Fruit fly (Drosophila melanogaster) whole organism, embryonic: ENCODE measurements around the gene Sfp65A.

Experiments used
- Bdp1 ChIP-seq: fragments of 200-800 bp; sonication (Bioruptor generic); optimal IDR thresholded peaks from 3 replicates; lab custom pipeline; 2016; ENCODE audit warnings: missing biosample characterization, missing genetic modification characterization
- CG10274 ChIP-seq: fragments of 200-800 bp; sonication (Bioruptor generic); optimal IDR thresholded peaks from 3 replicates; lab custom pipeline; 2017; ENCODE audit warnings: missing biosample characterization, mild to moderate bottlenecking, missing genetic modification characterization
- CG11247 ChIP-seq: fragments of 200-800 bp; sonication (Bioruptor generic); IDR thresholded peaks from 2 replicates; pipeline ENCODE4 v1.3.6; 2022; ENCODE audit warnings: missing biosample characterization, missing genetic modification characterization
- CG13624 ChIP-seq: fragments of 200-800 bp; sonication (Bioruptor generic); optimal IDR thresholded peaks from 2 replicates; lab custom pipeline; 2016; ENCODE audit warnings: missing biosample characterization, missing genetic modification characterization
- CG14050 ChIP-seq: fragments of 200-800 bp; sonication (Bioruptor generic); IDR thresholded peaks from 3 replicates; pipeline ENCODE4 v1.3.6; 2022; ENCODE audit warnings: missing biosample characterization, missing genetic modification characterization
- CG14860 ChIP-seq: fragments of 200-800 bp; sonication (Bioruptor generic); IDR thresholded peaks from 3 replicates; pipeline ENCODE4 v1.3.6; 2022; ENCODE audit warnings: missing biosample characterization, missing genetic modification characterization; ENCODE audit not compliant: partially characterized antibody
- CG15696 ChIP-seq: fragments of 200-800 bp; sonication (Bioruptor generic); optimal IDR thresholded peaks from 2 replicates; lab custom pipeline; 2019; ENCODE audit warnings: missing biosample characterization, mild to moderate bottlenecking, missing genetic modification characterization, moderate library complexity
- CG2116 ChIP-seq: fragments of 200-800 bp; sonication (Bioruptor generic); optimal IDR thresholded peaks from 3 replicates; lab custom pipeline; 2018; ENCODE audit warnings: missing biosample characterization, mild to moderate bottlenecking, missing genetic modification characterization
- CG3407 ChIP-seq: fragments of 200-800 bp; sonication (Bioruptor generic); optimal IDR thresholded peaks from 2 replicates; lab custom pipeline; 2018; ENCODE audit warnings: missing biosample characterization, mild to moderate bottlenecking, missing genetic modification characterization
- CG34224 ChIP-seq: fragments of 200-800 bp; sonication (Bioruptor generic); IDR thresholded peaks from 3 replicates; pipeline ENCODE4 v1.3.6; 2022; ENCODE audit warnings: missing biosample characterization, missing genetic modification characterization; ENCODE audit not compliant: partially characterized antibody
- CG34422 ChIP-seq: fragments of 200-800 bp; sonication (Bioruptor generic); IDR thresholded peaks from 3 replicates; pipeline ENCODE4 v1.3.6; 2022; ENCODE audit warnings: missing biosample characterization, missing genetic modification characterization
- CG4707 ChIP-seq: fragments of 200-800 bp; sonication (Bioruptor generic); optimal IDR thresholded peaks from 2 replicates; lab custom pipeline; 2018; ENCODE audit warnings: missing biosample characterization, mild to moderate bottlenecking, missing genetic modification characterization, moderate library complexity
- CG6175 ChIP-seq: fragments of 200-800 bp; sonication (Bioruptor generic); IDR thresholded peaks from 3 replicates; pipeline ENCODE4 v1.3.6; 2022; ENCODE audit warnings: missing biosample characterization, missing genetic modification characterization
- CG8478 ChIP-seq: fragments of >200 bp; optimal IDR thresholded peaks from 2 replicates; lab custom pipeline; 2018
- D19A ChIP-seq: fragments of 200-800 bp; optimal IDR thresholded peaks from 3 replicates; lab custom pipeline; 2019; ENCODE audit warnings: missing biosample characterization, mild to moderate bottlenecking, missing genetic modification characterization, moderate library complexity
- Drgx ChIP-seq: fragments of 200-800 bp; sonication (Bioruptor generic); IDR thresholded peaks from 2 replicates; pipeline ENCODE4 v1.3.6; 2022; ENCODE audit warnings: missing biosample characterization, missing genetic modification characterization
- Ets65A ChIP-seq: fragments of 200-800 bp; sonication (Bioruptor generic); peaks from one replicate; lab custom pipeline; 2016; ENCODE audit warnings: missing biosample characterization, missing genetic modification characterization
- Hr51 ChIP-seq, 2 experiments: fragments of 200-800 bp; sonication (Bioruptor generic); optimal IDR thresholded peaks; 2 replicates in 1 of 2; 3 replicates in 1 of 2; lab custom pipeline; 2016 to 2018; ENCODE audit warnings: missing biosample characterization in 2 of 2, missing genetic modification characterization in 2 of 2, mild to moderate bottlenecking in 1 of 2, moderate library complexity in 1 of 2
- MBD-R2 ChIP-seq: fragments of 200-800 bp; sonication (Bioruptor generic); IDR thresholded peaks from 2 replicates; pipeline ENCODE4 v1.3.6; 2022; ENCODE audit warnings: missing biosample characterization, missing genetic modification characterization
- MTF-1 ChIP-seq: fragments of 200-800 bp; sonication (Bioruptor generic); optimal IDR thresholded peaks from 2 replicates; lab custom pipeline; 2018; ENCODE audit warnings: missing biosample characterization, mild to moderate bottlenecking, missing genetic modification characterization, borderline replicate concordance
- NK7.1 ChIP-seq: fragments of 200-800 bp; sonication (Bioruptor generic); optimal IDR thresholded peaks from 3 replicates; lab custom pipeline; 2016; ENCODE audit warnings: missing biosample characterization, missing genetic modification characterization
- Ptx1 ChIP-seq: fragments of 200-800 bp; sonication (Bioruptor generic); IDR thresholded peaks from 2 replicates; pipeline ENCODE4 v1.3.6; 2022; ENCODE audit warnings: missing biosample characterization, missing genetic modification characterization
- abd-A ChIP-seq: fragments of 200-800 bp; sonication (Bioruptor generic); optimal IDR thresholded peaks from 3 replicates; lab custom pipeline; 2019; ENCODE audit warnings: missing biosample characterization, mild to moderate bottlenecking, missing genetic modification characterization, moderate library complexity
- ara ChIP-seq: fragments of 200-800 bp; sonication (Bioruptor generic); IDR thresholded peaks from 2 replicates; pipeline ENCODE4 v1.3.6; 2022; ENCODE audit warnings: missing biosample characterization, missing genetic modification characterization
- az2 ChIP-seq: fragments of 200-800 bp; sonication (Bioruptor generic); optimal IDR thresholded peaks from 3 replicates; lab custom pipeline; 2016; ENCODE audit warnings: missing biosample characterization, missing genetic modification characterization
- bsh ChIP-seq, 2 experiments: fragments of 200-800 bp; sonication (Bioruptor generic); optimal IDR thresholded peaks; 2 replicates each; lab custom pipeline; 2017 to 2018; ENCODE audit warnings: mild to moderate bottlenecking in 2 of 2, missing biosample characterization in 2 of 2, missing genetic modification characterization in 2 of 2, moderate library complexity in 1 of 2
- exex ChIP-seq: fragments of 200-800 bp; sonication (Bioruptor generic); optimal IDR thresholded peaks from 4 replicates; lab custom pipeline; 2018; ENCODE audit warnings: missing biosample characterization, mild to moderate bottlenecking, missing genetic modification characterization, moderate library complexity
- gce ChIP-seq: fragments of 200-800 bp; sonication (Bioruptor generic); IDR thresholded peaks from 3 replicates; pipeline ENCODE4 v1.3.6; 2022; ENCODE audit warnings: missing biosample characterization, missing genetic modification characterization
- hbn ChIP-seq: fragments of 200-800 bp; sonication (Bioruptor generic); IDR thresholded peaks from 2 replicates; pipeline ENCODE4 v1.3.6; 2022; ENCODE audit warnings: missing biosample characterization, missing genetic modification characterization; ENCODE audit not compliant: partially characterized antibody
- kni ChIP-seq: fragments of 200-800 bp; sonication (Bioruptor generic); optimal IDR thresholded peaks from 3 replicates; lab custom pipeline; 2017; ENCODE audit warnings: mild to moderate bottlenecking, missing biosample characterization, missing genetic modification reagents, missing genetic modification characterization
- nau ChIP-seq: fragments of 200-800 bp; sonication (Bioruptor generic); optimal IDR thresholded peaks from 3 replicates; lab custom pipeline; 2017; ENCODE audit warnings: missing biosample characterization, mild to moderate bottlenecking, missing genetic modification characterization, missing genetic modification reagents
- nmo ChIP-seq: fragments of 200-800 bp; sonication (Bioruptor generic); optimal IDR thresholded peaks from 2 replicates; lab custom pipeline; 2018; ENCODE audit warnings: missing biosample characterization, mild to moderate bottlenecking, missing genetic modification characterization, moderate library complexity
- pita ChIP-seq: fragments of 200-800 bp; sonication (Bioruptor generic); optimal IDR thresholded peaks from 2 replicates; lab custom pipeline; 2017; ENCODE audit warnings: missing biosample characterization, mild to moderate bottlenecking, missing genetic modification characterization
- pros ChIP-seq: fragments of 200-800 bp; sonication (Bioruptor generic); optimal IDR thresholded peaks from 3 replicates; lab custom pipeline; 2019; ENCODE audit warnings: missing biosample characterization, mild to moderate bottlenecking, missing genetic modification characterization, moderate library complexity
- pzg ChIP-seq: fragments of 200-800 bp; sonication (Bioruptor generic); optimal IDR thresholded peaks from 3 replicates; lab custom pipeline; 2018; ENCODE audit warnings: missing biosample characterization, mild to moderate bottlenecking, missing genetic modification characterization, moderate library complexity
- run ChIP-seq: fragments of 200-800 bp; sonication (Bioruptor generic); optimal IDR thresholded peaks from 3 replicates; lab custom pipeline; 2018; ENCODE audit warnings: missing biosample characterization, mild to moderate bottlenecking, missing genetic modification characterization
- sd ChIP-seq: fragments of 200-800 bp; sonication (Bioruptor generic); optimal IDR thresholded peaks from 3 replicates; lab custom pipeline; 2018; ENCODE audit warnings: missing biosample characterization, mild to moderate bottlenecking, missing genetic modification characterization, moderate library complexity
- tgo ChIP-seq: fragments of 200-800 bp; sonication (Bioruptor generic); IDR thresholded peaks from 3 replicates; pipeline ENCODE4 v1.3.6; 2022; ENCODE audit warnings: missing biosample characterization, missing genetic modification characterization
- tin ChIP-seq: fragments of 200-800 bp; sonication (Bioruptor generic); optimal IDR thresholded peaks from 3 replicates; lab custom pipeline; 2016; ENCODE audit warnings: missing biosample characterization, missing genetic modification characterization
- ttk ChIP-seq: fragments of 200-800 bp; sonication (Bioruptor generic); IDR thresholded peaks from 2 replicates; pipeline ENCODE4 v2.1.2; 2022; ENCODE audit warnings: missing biosample characterization, missing genetic modification characterization
- tx ChIP-seq: fragments of 200-800 bp; sonication (Bioruptor generic); optimal IDR thresholded peaks from 2 replicates; lab custom pipeline; 2016; ENCODE audit warnings: missing biosample characterization, missing genetic modification characterization
- yki ChIP-seq: fragments of >200 bp; optimal IDR thresholded peaks from 3 replicates; lab custom pipeline; 2018
- zfh1 ChIP-seq: fragments of 200-800 bp; sonication (Bioruptor generic); IDR thresholded peaks from 3 replicates; pipeline ENCODE4 v1.3.6; 2022; ENCODE audit warnings: missing biosample characterization, missing genetic modification characterization

The Sfp65A gene

dm6 chr3L:6349976-6350375 is at the start of gene Sfp65A:
TSS of gene Sfp65A (plus strand) at chr3L:6350276.
- TF ChIP-seq CG8478 (lab: Kevin White, UChicago) (no peak), Bdp1 (no peak), nmo (no peak)

- TF ChIP-seq nau (GFP tag; lab: Kevin White, UChicago): no peak
- peak; percentile 7 for TF ChIP-seq D19A (tag; lab: Kevin White, UChicago)
Observed at dm6 chr3L:6302500-6302899, 47.6 kb upstream of the Sfp65A start.

DNA sequence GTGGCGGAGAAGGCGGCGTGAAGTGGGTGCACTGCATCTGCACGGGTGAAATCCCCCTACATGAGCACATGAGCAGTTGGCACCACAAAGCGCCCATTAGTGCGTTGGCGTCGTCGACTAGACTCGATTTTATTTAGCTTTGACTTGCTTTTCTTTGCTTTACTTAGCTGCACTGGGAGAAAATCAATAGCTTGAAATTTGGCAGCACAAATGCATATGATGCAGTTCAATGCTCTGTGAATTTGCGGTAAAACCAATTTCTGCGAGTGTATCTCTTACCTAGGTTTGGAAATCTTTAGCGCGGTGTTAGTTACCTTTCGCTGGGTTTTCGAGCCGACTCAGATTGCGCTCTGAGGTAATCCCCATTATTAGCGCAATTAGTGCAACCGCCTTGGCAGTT is 45.2 kb upstream of the Sfp65A start:
- TF ChIP-seq Drgx (GFP tag; lab: Robert Waterston, UW) (peak; percentile 58), CG14050 (GFP tag; lab: Robert Waterston, UW) (no peak), CG34224 (no peak)
- TF ChIP-seq, all 482 proteins: peak for 1

DNA sequence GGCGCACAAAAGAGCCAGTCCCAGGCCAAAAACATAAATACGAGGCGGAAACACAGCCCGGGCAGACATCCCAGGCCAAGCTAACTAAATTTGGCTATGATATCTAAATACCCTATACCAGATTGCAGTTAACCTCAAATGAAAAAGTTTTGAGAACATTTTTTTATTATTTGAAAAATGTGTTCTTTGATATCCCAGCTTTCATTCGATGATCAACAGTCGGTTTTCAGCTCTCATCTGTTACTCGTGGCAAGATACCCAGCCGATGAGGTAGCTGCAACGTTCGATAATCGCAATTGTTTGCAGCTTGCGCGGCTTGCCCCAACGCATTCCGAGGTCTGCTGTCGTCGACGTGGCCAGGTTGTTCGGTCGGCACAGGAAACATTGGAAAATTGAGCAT is 42.8 kb upstream of the Sfp65A start:
- TF ChIP-seq Drgx (GFP tag; lab: Robert Waterston, UW): peak; percentile 59
- no peak for TF ChIP-seq MBD-R2 (GFP tag; lab: Robert Waterston, UW)

DNA sequence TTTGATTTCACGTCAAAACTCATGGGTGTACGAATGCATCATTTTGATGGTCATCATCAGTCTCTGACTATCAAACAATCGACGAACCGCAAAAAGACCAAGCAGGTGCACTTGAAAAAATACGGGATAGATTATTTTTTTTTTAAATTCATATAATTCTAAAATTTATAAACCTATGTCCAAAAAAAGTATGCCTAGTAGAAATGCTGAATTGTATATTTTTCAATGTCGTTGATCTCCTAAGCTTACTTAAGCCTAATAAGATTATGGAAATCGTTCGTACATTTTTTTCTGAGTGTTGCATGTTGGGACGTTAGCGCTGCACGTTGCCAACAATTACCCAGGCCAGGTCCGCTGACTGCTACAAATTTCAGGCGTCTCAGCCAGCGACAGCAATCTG is 41.5 kb upstream of the Sfp65A start:
- TF ChIP-seq NK7.1 (GFP tag; lab: Kevin White, UChicago) (no peak), Drgx (GFP tag; lab: Robert Waterston, UW) (peak; percentile 77), ara (GFP tag; lab: Robert Waterston, UW) (peak; percentile 41; the same call in 1 of the 2 replicates), bsh (GFP tag; optimal IDR thresholded peaks at IDR 0.05; lab: Kevin White, UChicago) (peak in 1 of 2 experiments; percentile 17)

DNA sequence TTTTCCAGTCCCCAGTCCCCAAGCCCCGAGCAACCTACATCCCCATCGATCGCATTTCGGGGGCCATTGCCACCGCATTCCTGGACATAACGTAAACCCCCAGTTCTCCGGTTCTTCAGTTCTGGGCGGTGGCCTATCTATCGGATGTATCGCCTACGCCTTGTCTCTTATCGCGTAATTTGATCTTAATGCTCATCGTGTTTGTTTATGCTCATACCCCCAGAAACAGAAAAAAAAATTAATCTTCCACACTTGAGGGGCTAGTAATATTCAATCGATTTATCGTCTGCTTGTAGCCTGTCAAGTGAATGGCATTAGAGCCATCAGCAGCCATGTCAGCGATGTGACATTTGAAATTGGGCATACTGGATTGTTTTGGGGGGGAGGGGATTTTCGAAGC is 40.4 kb upstream of the Sfp65A start:
- TF ChIP-seq pzg (GFP tag; lab: Kevin White, UChicago) (no peak), CG15696 (tag; lab: Kevin White, UChicago) (no peak), CG2116 (GFP tag; lab: Kevin White, UChicago) (no peak), Ptx1 (GFP tag; lab: Robert Waterston, UW) (no peak), hbn (no peak), CG14860 (GFP tag; lab: Robert Waterston, UW) (no peak), CG3407 (GFP tag; lab: Kevin White, UChicago) (no peak), gce (GFP tag; lab: Robert Waterston, UW) (no peak), Hr51 (GFP tag; optimal IDR thresholded peaks at IDR 0.05; lab: Kevin White, UChicago) (no peak), CG10274 (no peak), tgo (GFP tag; lab: Robert Waterston, UW) (no peak), tin (GFP tag; lab: Kevin White, UChicago) (no peak), Bdp1 (no peak), CG11247 (GFP tag; lab: Robert Waterston, UW) (no peak), pros (GFP tag; lab: Kevin White, UChicago) (no peak), ttk (no peak), run (tag; lab: Kevin White, UChicago) (no peak), Ets65A (GFP tag; lab: Kevin White, UChicago) (peak; percentile 41), zfh1 (no peak), CG34422 (no peak), sd (tag; lab: Kevin White, UChicago) (peak; percentile 82), tx (no peak), CG6175 (GFP tag; lab: Robert Waterston, UW) (no peak), az2 (no peak), CG4707 (GFP tag; lab: Kevin White, UChicago) (no peak), abd-A (tag; lab: Kevin White, UChicago) (no peak), CG13624 (GFP tag; lab: Kevin White, UChicago) (no peak), kni (GFP tag; lab: Kevin White, UChicago) (peak; percentile 86), pita (GFP tag; lab: Kevin White, UChicago) (no peak), yki (lab: Kevin White, UChicago) (no peak), MTF-1 (no peak), exex (tag; lab: Kevin White, UChicago) (peak; percentile 76)
